Worm (Caenorhabditis elegans) whole organism, young adult: Measurements from ENCODE around the gene F26D11.12.

Experiments
- F22D6.2 ChIP-seq: sonication (generic microtip); optimal IDR thresholded peaks from 2 replicates; lab custom pipeline; 2016; ENCODE audit warnings: mild to moderate bottlenecking, missing genetic modification characterization, missing compliant biosample characterization
- F55B11.4 ChIP-seq: sonication (generic microtip); optimal IDR thresholded peaks from 2 replicates; lab custom pipeline; 2016; ENCODE audit warnings: missing compliant biosample characterization, missing genetic modification characterization, borderline replicate concordance; ENCODE audit not compliant: insufficient read depth
- F57C9.4 ChIP-seq: sonication (generic microtip); optimal IDR thresholded peaks from 2 replicates; lab custom pipeline; 2017; ENCODE audit warnings: mild to moderate bottlenecking, missing genetic modification characterization, missing compliant biosample characterization
- T07F8.4 ChIP-seq: sonication (generic microtip); optimal IDR thresholded peaks from 2 replicates; lab custom pipeline; 2016; ENCODE audit warnings: mild to moderate bottlenecking, missing genetic modification characterization, moderate library complexity, missing compliant biosample characterization
- ama-1 ChIP-seq, 3 experiments: fragments of 150-350 bp in 1 of 3; sonication (generic microtip) in 2 of 3; optimal IDR thresholded peaks; 2 replicates each; lab custom pipeline; 2014 to 2018; ENCODE audit warnings: missing biosample characterization in 2 of 3, missing genetic modification characterization in 2 of 3, missing genetic modification reagents in 2 of 3
- bed-2 ChIP-seq: fragments of 200-800 bp; sonication (Bioruptor generic); IDR thresholded peaks from 2 replicates; pipeline ENCODE4 v1.3.6; 2022; ENCODE audit warnings: missing genetic modification reagents, missing genetic modification characterization, missing compliant biosample characterization
- pbrm-1 ChIP-seq: fragments of 200-800 bp; sonication (Bioruptor generic); IDR thresholded peaks from 2 replicates; pipeline ENCODE4 v1.3.6; 2022; ENCODE audit warnings: missing genetic modification reagents, missing genetic modification characterization, missing compliant biosample characterization
- rec-8 ChIP-seq, 2 experiments: sonication (generic microtip); optimal IDR thresholded peaks; 2 replicates each; lab custom pipeline; 2016; ENCODE audit warnings: mild to moderate bottlenecking in 2 of 2, missing genetic modification characterization in 2 of 2, missing genetic modification reagents in 2 of 2, missing genotype in 2 of 2, missing biosample characterization in 1 of 2, missing compliant biosample characterization in 1 of 2, moderate library complexity in 1 of 2
- rpc-1 ChIP-seq, 2 experiments: fragments of 150-350 bp in 1 of 2; sonication (generic microtip) in 1 of 2; optimal IDR thresholded peaks; 2 replicates each; lab custom pipeline; 2014 to 2018; ENCODE audit warnings: missing biosample characterization in 1 of 2, missing genetic modification characterization in 1 of 2, missing genetic modification reagents in 1 of 2, missing genotype in 1 of 2
- snpc-4 ChIP-seq, 5 experiments: fragments of 150-350 bp in 1 of 5; sonication (generic microtip) in 4 of 5; optimal IDR thresholded peaks; 2 replicates each; lab custom pipeline; 2014 to 2018; ENCODE audit warnings: missing genetic modification characterization in 5 of 5, missing biosample characterization in 3 of 5, antibody characterized with exemption in 2 of 5, mild to moderate bottlenecking in 2 of 5, missing compliant biosample characterization in 2 of 5, missing genotype in 2 of 5, moderate library complexity in 2 of 5, missing genetic modification reagents in 1 of 5

ce11 chrV:8000929-8001513, 45.9 kb upstream of the F26D11.12 start, which contains the start of gene Y97E10AR.1:
- TF ChIP-seq rpc-1 (optimal IDR thresholded peaks at IDR 0.05; lab: Kevin White, UChicago) (no peak), rpc-1 (tag; optimal IDR thresholded peaks at IDR 0.05; lab: Kevin White, UChicago) (no peak), snpc-4 (GFP tag; optimal IDR thresholded peaks at IDR 0.05; lab: Kevin White, UChicago) (no peak), snpc-4 (tag; optimal IDR thresholded peaks at IDR 0.05; lab: Kevin White, UChicago) (peak; percentile 29 to 51 (median 40)), F57C9.4 (tag; lab: Kevin White, UChicago) (no peak), T07F8.4 (no peak), pbrm-1 (peak; percentile 57), bed-2 (no peak), rec-8 (tag; optimal IDR thresholded peaks at IDR 0.05; lab: Kevin White, UChicago) (no peak), F22D6.2 (tag; lab: Kevin White, UChicago) (no peak), ama-1 (optimal IDR thresholded peaks at IDR 0.05; lab: Kevin White, UChicago) (no peak), ama-1 (GFP tag; optimal IDR thresholded peaks at IDR 0.05; lab: Kevin White, UChicago) (no peak), F55B11.4 (tag; lab: Kevin White, UChicago) (no peak)
